Worm (Caenorhabditis elegans): Measurements from ENCODE around the gene srw-8.

DNA sequence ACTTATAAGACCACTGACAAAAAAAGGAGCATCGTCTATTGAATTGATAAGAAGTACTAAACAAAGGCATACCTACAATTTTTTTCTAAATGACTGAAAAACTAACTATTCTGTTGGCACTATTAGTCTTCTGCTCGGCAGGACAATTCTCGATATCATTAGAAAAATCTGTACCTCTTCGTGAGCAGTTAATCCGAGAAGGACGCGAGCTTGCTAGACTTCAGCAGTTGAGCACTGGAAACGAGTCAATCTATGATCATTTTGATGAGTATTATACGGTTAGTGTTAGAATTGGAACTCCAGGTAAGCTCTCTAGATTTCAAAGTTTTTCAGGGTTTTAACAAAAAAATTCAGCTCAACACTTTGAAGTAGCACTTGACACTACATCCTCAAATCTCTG lies 5.9 kb downstream of the srw-8 start, which contains the start of gene asp-7:
- TF ChIP-seq ama-1 (optimal IDR thresholded peaks at IDR 0.05), result no peak
- TF ChIP-seq dve-1 (tag; optimal IDR thresholded peaks at IDR 0.05), result no peak
- TF ChIP-seq npax-4 (tag; optimal IDR thresholded peaks at IDR 0.05), result no peak
- TF ChIP-seq pros-1 (tag; optimal IDR thresholded peaks at IDR 0.05), result no peak
- no peak for TF ChIP-seq K09A11.1 (tag; optimal IDR thresholded peaks at IDR 0.05; ENCODE audit: insufficient read depth)
- no peak for TF ChIP-seq fkh-10 (GFP tag; optimal IDR thresholded peaks at IDR 0.05)
- no peak for TF ChIP-seq pag-3 (tag; optimal IDR thresholded peaks at IDR 0.05; ENCODE audit: borderline replicate concordance)
- TF ChIP-seq ceh-24 (tag; optimal IDR thresholded peaks at IDR 0.05), result no peak
- TF ChIP-seq ceh-9 (tag; optimal IDR thresholded peaks at IDR 0.05), result no peak
- no peak for TF ChIP-seq sox-4 (tag; optimal IDR thresholded peaks at IDR 0.05)
- no peak for TF ChIP-seq che-1 (tag; optimal IDR thresholded peaks at IDR 0.05)

Data from whole organism, late embryonic.